Worm (Caenorhabditis elegans): ENCODE measurements around the gene F43G6.8.

- TF ChIP-seq sptf-2 (GFP tag; optimal IDR thresholded peaks at IDR 0.05) (no peak), dpl-1 (GFP tag; optimal IDR thresholded peaks at IDR 0.05) (peak; percentile 53), mel-28 (tag; optimal IDR thresholded peaks at IDR 0.05; ENCODE audit: borderline replicate concordance) (no peak)
These were observed 35.9 kb downstream of the F43G6.8 start, which contains the start of the genes patr-1 and dna-2 for ce11 chrII:11777893-11778480.
